Worm (Caenorhabditis elegans) whole organism, late embryonic: ENCODE measurements around the gene npp-9.

Experiments used
- K02D7.2 ChIP-seq: sonication (generic microtip); optimal IDR thresholded peaks from 2 replicates; lab custom pipeline; 2017; ENCODE audit warnings: mild to moderate bottlenecking, missing genetic modification characterization, missing compliant biosample characterization
- ceh-18 ChIP-seq: sonication (generic microtip); optimal IDR thresholded peaks from 2 replicates; lab custom pipeline; 2016; ENCODE audit warnings: missing genetic modification characterization, missing compliant biosample characterization
- che-1 ChIP-seq: sonication (generic microtip); optimal IDR thresholded peaks from 2 replicates; lab custom pipeline; 2016; ENCODE audit warnings: mild to moderate bottlenecking, missing genetic modification characterization, missing compliant biosample characterization
- elt-2 ChIP-seq: sonication (generic microtip); optimal IDR thresholded peaks from 2 replicates; lab custom pipeline; 2016; ENCODE audit warnings: missing genetic modification reagents, missing genetic modification characterization, missing compliant biosample characterization
- hlh-15 ChIP-seq: sonication (generic microtip); optimal IDR thresholded peaks from 2 replicates; lab custom pipeline; 2016; ENCODE audit warnings: missing genetic modification characterization, missing compliant biosample characterization
- nhr-232 ChIP-seq: sonication (generic microtip); optimal IDR thresholded peaks from 2 replicates; lab custom pipeline; 2016; ENCODE audit warnings: missing genetic modification characterization, missing compliant biosample characterization
- odd-2 ChIP-seq: sonication (generic microtip); optimal IDR thresholded peaks from 2 replicates; lab custom pipeline; 2017; ENCODE audit warnings: antibody characterized with exemption, mild to moderate bottlenecking, missing genetic modification characterization, missing compliant biosample characterization
- ref-2 ChIP-seq: sonication (generic microtip); optimal IDR thresholded peaks from 2 replicates; lab custom pipeline; 2016; ENCODE audit warnings: missing genetic modification characterization, missing compliant biosample characterization
- sox-4 ChIP-seq: sonication (generic microtip); optimal IDR thresholded peaks from 2 replicates; lab custom pipeline; 2017; ENCODE audit warnings: mild to moderate bottlenecking, missing genetic modification characterization, inconsistent platforms, missing compliant biosample characterization

ce11 chrIII:3370054-3370453, 34.2 kb downstream of the npp-9 start, which contains the start of gene prk-2:
- TF ChIP-seq odd-2 (tag; lab: Kevin White, UChicago): no peak
- peak; percentile 90 for TF ChIP-seq elt-2 (tag; lab: Kevin White, UChicago)
- TF ChIP-seq ref-2 (tag; lab: Kevin White, UChicago): no peak
- no peak for TF ChIP-seq K02D7.2
- TF ChIP-seq sox-4 (tag; lab: Kevin White, UChicago): no peak
- TF ChIP-seq nhr-232 (tag; lab: Kevin White, UChicago): no peak
- TF ChIP-seq che-1 (tag; lab: Kevin White, UChicago): no peak
- no peak for TF ChIP-seq ceh-18 (tag; lab: Kevin White, UChicago)
- no peak for TF ChIP-seq hlh-15 (tag; lab: Kevin White, UChicago)
